Worm (Caenorhabditis elegans): ENCODE results near the gene R02F2.5.

DNA sequence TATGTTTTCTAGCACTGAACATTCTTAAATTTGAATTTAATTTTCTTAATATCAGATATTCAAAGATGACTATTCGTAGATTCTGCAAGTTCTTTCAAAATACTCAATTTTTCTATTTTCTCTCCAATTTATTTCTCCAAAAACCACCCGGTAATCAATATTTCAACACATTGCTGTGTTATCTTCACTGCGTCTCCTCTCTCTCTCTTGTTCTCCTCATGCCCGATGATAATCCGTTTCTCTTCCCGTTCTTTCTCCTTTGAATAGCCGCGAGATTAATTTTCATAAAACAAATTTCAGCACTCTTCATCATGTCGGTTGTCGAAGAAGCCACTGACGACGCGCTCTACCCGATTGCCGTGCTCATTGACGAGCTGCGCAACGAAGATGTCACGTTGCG, 28.7 kb upstream of the R02F2.5 start, which contains the start of gene paa-1:
- TF ChIP-seq egl-18 (GFP tag; IDR thresholded peaks at IDR 0.05), result no peak
- TF ChIP-seq ama-1 (optimal IDR thresholded peaks at IDR 0.05), result no peak
- TF ChIP-seq ama-1 (GFP tag; optimal IDR thresholded peaks at IDR 0.05), result no peak
- no peak for TF ChIP-seq lsy-27 (tag; optimal IDR thresholded peaks at IDR 0.05; ENCODE audit: borderline replicate concordance, insufficient read depth)
- no peak for TF ChIP-seq snpc-4 (GFP tag; optimal IDR thresholded peaks at IDR 0.05)
- no peak for TF ChIP-seq snpc-4 (tag; optimal IDR thresholded peaks at IDR 0.05)
- TF ChIP-seq Y79H2A.3 (GFP tag; conservative IDR thresholded peaks at IDR 0.05), result no peak
- no peak for TF ChIP-seq attf-5 (GFP tag; optimal IDR thresholded peaks at IDR 0.05)
- TF ChIP-seq mel-28 (tag; optimal IDR thresholded peaks at IDR 0.05; ENCODE audit: borderline replicate concordance), result no peak
- TF ChIP-seq F57C9.4 (tag; optimal IDR thresholded peaks at IDR 0.05), result no peak
- no peak for TF ChIP-seq efl-1 (GFP tag; optimal IDR thresholded peaks at IDR 0.05)
- TF ChIP-seq hrde-1 (tag; optimal IDR thresholded peaks at IDR 0.05; ENCODE audit: borderline replicate concordance), result no peak
- TF ChIP-seq atf-7 (tag; optimal IDR thresholded peaks at IDR 0.05), result no peak
- TF ChIP-seq tbx-9 (tag; optimal IDR thresholded peaks at IDR 0.05; ENCODE audit: borderline replicate concordance), result no peak
- no peak for TF ChIP-seq sptf-2 (GFP tag; optimal IDR thresholded peaks at IDR 0.05)
- no peak for TF ChIP-seq bed-1 (GFP tag; IDR thresholded peaks at IDR 0.05)

Data from whole organism, young adult.